Worm (Caenorhabditis elegans) whole organism, late embryonic: ENCODE data around the gene F19C7.8.

Source experiments
- ama-1 ChIP-seq: fragments of 150-350 bp; optimal IDR thresholded peaks from 2 replicates; lab custom pipeline; 2014
- fkh-10 ChIP-seq: fragments of 150-350 bp; optimal IDR thresholded peaks from 2 replicates; lab custom pipeline; 2014; ENCODE audit warnings: missing biosample characterization, missing genetic modification reagents, missing genetic modification characterization
- nhr-11 ChIP-seq: fragments of 150-350 bp; optimal IDR thresholded peaks from 2 replicates; lab custom pipeline; 2014; ENCODE audit warnings: missing biosample characterization, missing genetic modification characterization

ce11 chrIV:4640941-4641340 is 3.0 kb upstream of the F19C7.8 start:
- no peak for TF ChIP-seq fkh-10 (GFP tag; lab: Kevin White, UChicago)
- no peak for TF ChIP-seq nhr-11
- no peak for TF ChIP-seq ama-1 (lab: Kevin White, UChicago)
